Fruit fly (Drosophila melanogaster) whole organism, pupa: ENCODE measurements around the gene XNP.

Source experiments
- CG12605 ChIP-seq: fragments of 200-800 bp; sonication (Bioruptor generic); IDR thresholded peaks from 2 replicates; pipeline ENCODE4 v1.3.6; 2022; ENCODE audit warnings: missing biosample characterization, missing genetic modification characterization
- CG15710 ChIP-seq: fragments of 200-800 bp; sonication (Bioruptor generic); optimal IDR thresholded peaks from 2 replicates; lab custom pipeline; 2018; ENCODE audit warnings: missing biosample characterization, mild to moderate bottlenecking, missing genetic modification characterization, moderate library complexity
- CG17806 ChIP-seq: fragments of 200-800 bp; sonication (Bioruptor generic); optimal IDR thresholded peaks from 2 replicates; lab custom pipeline; 2018; ENCODE audit warnings: missing biosample characterization, mild to moderate bottlenecking, missing genetic modification characterization, moderate library complexity
- CG32121 ChIP-seq: fragments of 200-800 bp; sonication (Bioruptor generic); IDR thresholded peaks from 2 replicates; pipeline ENCODE4 v1.3.6; 2022; ENCODE audit warnings: missing biosample characterization, missing genetic modification characterization
- CG4496 ChIP-seq: fragments of 200-800 bp; sonication (Bioruptor generic); IDR thresholded peaks from 3 replicates; pipeline ENCODE4 v1.3.6; 2022; ENCODE audit warnings: missing biosample characterization, missing genetic modification characterization
- CG8159 ChIP-seq: fragments of 200-800 bp; sonication (Bioruptor generic); optimal IDR thresholded peaks from 3 replicates; lab custom pipeline; 2018; ENCODE audit warnings: missing biosample characterization, mild to moderate bottlenecking, missing genetic modification characterization, moderate library complexity
- CG8301 ChIP-seq: fragments of 200-800 bp; sonication (Bioruptor generic); optimal IDR thresholded peaks from 2 replicates; lab custom pipeline; 2018; ENCODE audit warnings: missing biosample characterization, mild to moderate bottlenecking, missing genetic modification characterization
- CG9948 ChIP-seq: fragments of 200-800 bp; sonication (Bioruptor generic); optimal IDR thresholded peaks from 2 replicates; lab custom pipeline; 2018; ENCODE audit warnings: missing biosample characterization, mild to moderate bottlenecking, missing genetic modification characterization, moderate library complexity
- D1 ChIP-seq: fragments of 200-800 bp; sonication (Bioruptor generic); optimal IDR thresholded peaks from 2 replicates; lab custom pipeline; 2018; ENCODE audit warnings: missing biosample characterization, mild to moderate bottlenecking, missing genetic modification characterization, moderate library complexity
- Pif1B ChIP-seq: fragments of 200-800 bp; sonication (Bioruptor generic); optimal IDR thresholded peaks from 3 replicates; lab custom pipeline; 2016; ENCODE audit warnings: missing biosample characterization, missing genetic modification characterization
- Snoo ChIP-seq: fragments of 200-800 bp; sonication (Bioruptor generic); optimal IDR thresholded peaks from 3 replicates; lab custom pipeline; 2017; ENCODE audit warnings: missing biosample characterization, mild to moderate bottlenecking, missing genetic modification characterization, inconsistent platforms
- fd96Ca ChIP-seq: fragments of 200-800 bp; sonication (Bioruptor generic); IDR thresholded peaks from 3 replicates; pipeline ENCODE4 v1.3.6; 2022; ENCODE audit warnings: missing biosample characterization, missing genetic modification characterization
- rn ChIP-seq: fragments of 200-800 bp; sonication (Bioruptor generic); IDR thresholded peaks from 2 replicates; pipeline ENCODE4 v1.3.6; 2022; ENCODE audit warnings: missing biosample characterization, missing genetic modification characterization

- TF ChIP-seq rn (GFP tag; lab: Robert Waterston, UW) = 0 out of 2 replicates have a peak, but pooled peaks have one; percentile 18
- no peak for TF ChIP-seq CG32121 (GFP tag; lab: Robert Waterston, UW)
- no peak for TF ChIP-seq CG17806
- TF ChIP-seq Snoo (tag; lab: Kevin White, UChicago) = no peak
- TF ChIP-seq D1 = no peak
- no peak for TF ChIP-seq CG9948 (tag; lab: Kevin White, UChicago)
- peak; percentile 83 for TF ChIP-seq CG4496 (GFP tag; lab: Robert Waterston, UW)
- no peak for TF ChIP-seq CG15710 (tag; lab: Kevin White, UChicago)
- TF ChIP-seq CG12605 (GFP tag; lab: Robert Waterston, UW) = no peak; the same call in 1 of the 2 replicates
- no peak for TF ChIP-seq CG8301
- TF ChIP-seq fd96Ca (GFP tag; lab: Robert Waterston, UW) = no peak; the same call in 2 of the 3 replicates
- TF ChIP-seq CG8159 (tag; lab: Kevin White, UChicago) = no peak
- TF ChIP-seq Pif1B (GFP tag; lab: Kevin White, UChicago) = peak; percentile 14
Observed at dm6 chr3R:25518099-25518567, 35.5 kb upstream of the XNP start.
